Worm (Caenorhabditis elegans) whole organism, midembryonic: ENCODE measurements around the gene Y27F2A.10.
"Not testable (repeated sequence)": the region's sequence is repeated elsewhere in the genome, so short reads cannot be mapped to it uniquely, and the experiment has no call there.

ENCODE experiments used
- T22C8.4 ChIP-seq: fragments of 200-800 bp; sonication (Bioruptor generic); IDR thresholded peaks from 2 replicates; pipeline ENCODE4 v1.3.6; 2022; ENCODE audit warnings: missing genetic modification characterization, missing compliant biosample characterization
- cog-1 ChIP-seq: sonication (generic microtip); optimal IDR thresholded peaks from 2 replicates; lab custom pipeline; 2016; ENCODE audit warnings: missing genetic modification characterization, missing compliant biosample characterization
- flt-1 ChIP-seq: fragments of 200-800 bp; sonication (Bioruptor generic); IDR thresholded peaks from 2 replicates; pipeline ENCODE4 v1.3.6; 2022; ENCODE audit warnings: missing genetic modification characterization, missing compliant biosample characterization
- klf-2 ChIP-seq: fragments of 200-800 bp; sonication (Bioruptor generic); conservative IDR thresholded peaks from 2 replicates; pipeline ENCODE4 v1.3.6; 2022; ENCODE audit warnings: missing genetic modification reagents, missing genetic modification characterization, missing compliant biosample characterization
- med-1 ChIP-seq: sonication (generic microtip); optimal IDR thresholded peaks from 2 replicates; lab custom pipeline; 2017; ENCODE audit warnings: missing genetic modification characterization, mild to moderate bottlenecking, missing compliant biosample characterization, antibody characterized with exemption, missing genetic modification reagents; ENCODE audit not compliant: insufficient read depth
- ref-1 ChIP-seq: fragments of 200-800 bp; sonication (Bioruptor generic); conservative IDR thresholded peaks from 2 replicates; pipeline ENCODE4 v1.3.6; 2022; ENCODE audit warnings: missing genetic modification reagents, missing genetic modification characterization, missing compliant biosample characterization
- tab-1 ChIP-seq: fragments of 200-800 bp; sonication (Bioruptor generic); IDR thresholded peaks from 2 replicates; pipeline ENCODE4 v1.3.6; 2022; ENCODE audit warnings: missing genetic modification characterization, missing compliant biosample characterization
- ztf-23 ChIP-seq: fragments of 200-800 bp; sonication (Bioruptor generic); IDR thresholded peaks from 2 replicates; pipeline ENCODE4 v1.3.6; 2022; ENCODE audit warnings: missing genetic modification reagents, missing genetic modification characterization, missing compliant biosample characterization
- ztf-29 ChIP-seq: fragments of 200-800 bp; sonication (Bioruptor generic); IDR thresholded peaks from 2 replicates; pipeline ENCODE4 v1.3.6; 2022; ENCODE audit warnings: missing genetic modification reagents, missing genetic modification characterization, missing compliant biosample characterization

Y27F2A.10 gene

DNA sequence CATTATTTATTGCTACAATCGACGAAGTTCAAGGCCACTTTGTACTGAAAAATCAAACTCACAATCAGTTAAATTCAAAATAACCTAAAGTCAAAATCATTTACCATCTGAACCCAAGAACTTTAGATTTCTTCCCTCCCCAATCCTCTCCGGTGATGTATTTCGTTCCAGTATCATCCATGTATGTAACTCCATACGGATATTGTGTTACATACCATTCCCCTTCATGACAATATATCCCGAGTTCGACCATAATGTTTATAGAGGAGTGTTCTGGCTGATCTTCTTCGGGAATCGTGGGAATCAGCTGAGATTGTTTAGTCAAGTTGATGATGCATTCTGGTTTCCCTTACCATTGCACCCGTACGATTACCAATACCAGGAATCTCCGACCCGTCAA lies 23.7 kb downstream of the Y27F2A.10 start:
- TF ChIP-seq cog-1 (tag; lab: Kevin White, UChicago) = no peak
- no peak for TF ChIP-seq ztf-29 (GFP tag; lab: Robert Waterston, UW)
- TF ChIP-seq klf-2 = no peak

DNA sequence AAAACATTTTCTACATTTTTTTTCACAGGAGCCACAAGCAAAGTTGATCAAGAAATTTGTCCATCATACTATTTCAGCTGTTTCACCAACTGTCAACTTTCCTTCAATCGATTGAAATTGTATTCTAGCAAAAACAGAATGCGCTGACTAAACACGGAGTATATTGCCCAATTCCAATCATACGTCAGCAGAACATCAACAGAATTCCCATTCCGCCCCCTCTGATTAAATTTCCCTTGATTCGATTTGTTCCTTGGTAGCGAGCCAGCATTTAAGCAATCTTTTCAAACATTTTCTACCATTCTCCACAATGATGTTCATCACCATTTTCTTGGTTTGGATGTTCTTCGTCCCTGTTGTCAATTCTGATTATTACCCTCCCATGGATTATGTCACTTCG lies 26.2 kb downstream of the Y27F2A.10 start, which contains the start of gene T10D4.15:
Gene T10D4.15, plus strand, starts transcription at position 301 of the 400 bp plus-strand sequence.
- no peak for TF ChIP-seq ref-1
- no peak for TF ChIP-seq klf-2
- TF ChIP-seq flt-1 (GFP tag; lab: Robert Waterston, UW) = no peak
- TF ChIP-seq cog-1 (tag; lab: Kevin White, UChicago) = no peak
- no peak for TF ChIP-seq med-1 (GFP tag; lab: Kevin White, UChicago)
- TF ChIP-seq ztf-23 (GFP tag; lab: Robert Waterston, UW) = no peak
- TF ChIP-seq T22C8.4 (GFP tag; lab: Robert Waterston, UW) = no peak
- no peak for TF ChIP-seq ztf-29 (GFP tag; lab: Robert Waterston, UW)
- no peak for TF ChIP-seq tab-1 (GFP tag; lab: Robert Waterston, UW)

DNA sequence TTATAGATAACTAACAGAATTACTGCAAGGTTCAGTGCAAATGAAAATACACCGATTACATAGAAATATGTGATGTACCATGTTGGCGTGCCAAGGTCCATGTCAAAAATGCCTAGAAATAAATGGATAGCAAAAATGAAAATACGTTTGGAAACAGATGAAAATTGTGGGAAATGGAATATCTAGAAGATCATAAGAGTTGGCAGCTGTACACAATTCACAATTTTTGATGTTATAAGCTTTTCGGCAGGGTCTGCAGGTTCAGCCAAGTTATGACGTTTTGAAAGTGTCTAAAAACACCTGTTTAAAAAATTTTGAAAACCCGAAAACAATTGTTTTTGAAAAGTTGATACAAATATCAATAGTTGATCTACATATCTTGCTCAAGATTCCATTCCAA lies 27.5 kb downstream of the Y27F2A.10 start, which contains the start of gene sri-43:
Gene sri-43, minus strand, starts transcription at position 101 of the 400 bp plus-strand sequence.
- TF ChIP-seq ref-1; med-1 (GFP tag; lab: Kevin White, UChicago); flt-1 (GFP tag; lab: Robert Waterston, UW): not testable (repeated sequence)

DNA sequence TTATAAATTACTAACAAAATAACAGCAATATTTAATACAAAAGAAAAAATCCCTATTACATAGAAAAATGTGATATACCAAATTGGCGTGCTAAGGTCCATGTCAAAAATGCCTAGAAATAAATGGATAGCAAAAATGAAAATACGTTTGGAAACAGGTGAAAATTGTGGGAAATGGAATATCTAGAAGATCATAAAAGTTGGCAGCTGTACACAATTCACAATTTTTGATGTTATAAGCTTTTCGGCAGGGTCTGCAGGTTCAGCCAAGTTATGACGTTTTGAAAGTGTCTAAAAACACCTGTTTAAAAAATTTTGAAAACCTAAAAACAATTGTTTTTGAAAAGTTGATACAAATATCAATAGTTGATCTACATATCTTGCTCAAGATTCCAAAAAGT lies 29.2 kb downstream of the Y27F2A.10 start, which contains the start of gene sri-42:
Gene sri-42, minus strand, starts transcription at position 101 of the 400 bp plus-strand sequence.
- not testable (repeated sequence) for TF ChIP-seq flt-1 (GFP tag; lab: Robert Waterston, UW); cog-1 (tag; lab: Kevin White, UChicago); ref-1

DNA sequence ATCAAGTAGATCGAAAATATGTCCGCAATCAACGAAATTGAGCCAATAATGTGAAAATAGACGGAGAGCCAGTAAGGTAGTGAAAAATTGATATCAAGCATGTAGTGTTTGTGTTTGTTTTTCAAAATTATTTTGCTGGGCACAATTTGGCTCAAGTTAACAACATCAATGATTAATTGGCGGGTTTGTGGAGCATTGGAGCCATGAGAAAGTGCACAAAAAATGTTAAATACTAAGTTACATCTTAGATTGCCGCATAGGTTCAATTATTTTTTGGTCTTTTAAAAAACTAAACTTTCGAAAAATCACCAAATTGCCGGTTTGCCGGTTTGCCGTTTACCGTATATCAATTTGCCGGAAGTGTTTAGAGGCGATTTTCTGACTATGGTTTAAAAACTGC lies 34.3 kb downstream of the Y27F2A.10 start, which contains the start of gene sri-54:
Gene sri-54, minus strand, starts transcription at position 101 of the 400 bp plus-strand sequence.
- TF ChIP-seq tab-1 (GFP tag; lab: Robert Waterston, UW) (no peak), klf-2 (no peak), ztf-29 (GFP tag; lab: Robert Waterston, UW) (no peak), cog-1 (tag; lab: Kevin White, UChicago) (no peak), flt-1 (GFP tag; lab: Robert Waterston, UW) (no peak), T22C8.4 (GFP tag; lab: Robert Waterston, UW) (no peak), ref-1 (no peak), med-1 (GFP tag; lab: Kevin White, UChicago) (no peak), ztf-23 (GFP tag; lab: Robert Waterston, UW) (no peak)

DNA sequence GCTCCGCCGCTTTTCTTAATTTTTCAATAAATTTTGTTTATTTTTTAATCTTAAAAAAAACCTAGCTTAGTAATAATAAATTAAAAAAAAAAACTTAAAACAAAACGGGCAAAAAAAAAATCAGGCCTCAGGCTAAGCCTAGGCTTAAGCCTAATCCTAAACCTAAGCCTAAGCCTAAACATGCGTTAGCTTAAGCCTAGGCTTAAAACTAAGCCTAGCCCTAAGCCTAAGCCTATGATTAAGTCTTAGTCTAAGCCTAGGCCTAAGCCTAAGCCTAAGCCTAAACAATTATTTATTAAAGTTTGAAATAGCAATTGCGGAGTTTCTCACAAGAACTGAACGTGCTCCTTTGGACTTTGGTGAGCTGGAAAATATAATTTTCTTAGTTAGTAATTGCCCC lies 36.8 kb downstream of the Y27F2A.10 start:
- TF ChIP-seq tab-1 (GFP tag; lab: Robert Waterston, UW) (no peak), klf-2 (no peak), flt-1 (GFP tag; lab: Robert Waterston, UW) (no peak), ztf-29 (GFP tag; lab: Robert Waterston, UW) (peak; percentile 20; the same call in 1 of the 2 replicates)

DNA sequence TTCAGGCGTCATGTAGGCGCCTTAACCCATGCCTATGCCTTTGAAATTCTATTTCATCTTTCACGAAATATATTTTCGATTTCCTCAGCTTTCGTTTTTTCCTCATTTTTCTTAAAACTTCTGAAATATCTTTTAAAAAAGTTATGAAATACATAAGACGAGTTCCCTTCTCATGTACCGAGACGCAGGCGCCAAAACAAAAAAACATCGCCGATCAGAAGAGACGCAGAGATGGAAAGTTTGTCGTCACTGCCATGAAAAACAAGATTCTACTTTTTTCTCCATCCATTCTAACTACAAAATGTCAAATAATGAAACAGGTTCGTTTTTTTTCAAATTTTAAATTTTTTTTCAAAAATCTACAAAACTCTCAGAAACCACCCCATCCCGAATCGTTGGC lies 43.1 kb downstream of the Y27F2A.10 start, which contains the start of gene chil-24:
Gene chil-24, plus strand, starts transcription at position 156 of the 400 bp plus-strand sequence.
- no peak for TF ChIP-seq flt-1 (GFP tag; lab: Robert Waterston, UW)
- TF ChIP-seq cog-1 (tag; lab: Kevin White, UChicago) = no peak
- no peak for TF ChIP-seq ztf-23 (GFP tag; lab: Robert Waterston, UW)

DNA sequence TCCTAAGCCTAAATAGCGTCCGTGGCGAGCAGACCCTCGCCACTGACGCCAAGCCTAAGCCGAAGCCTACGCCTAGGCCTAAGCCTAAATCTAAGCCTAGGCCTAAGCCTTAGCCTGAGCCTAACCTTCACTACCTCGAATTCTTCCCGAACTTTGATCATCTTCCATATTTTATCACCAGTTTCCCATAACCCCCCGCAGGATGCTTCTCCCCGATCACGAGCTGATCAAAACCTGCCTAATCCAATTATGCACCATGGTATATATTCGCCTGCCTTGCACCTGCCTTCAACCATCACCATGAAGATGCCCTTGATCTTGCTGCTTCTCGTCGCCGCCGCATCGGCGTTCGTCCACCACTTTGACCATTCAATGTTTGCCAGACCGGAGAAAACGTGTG lies 45.3 kb downstream of the Y27F2A.10 start, which contains the start of gene ins-31:
Gene ins-31, plus strand, starts transcription at position 301 of the 400 bp plus-strand sequence.
- 0 out of 2 replicates have a peak, but pooled peaks have one; percentile 32 for TF ChIP-seq ztf-23 (GFP tag; lab: Robert Waterston, UW)

DNA sequence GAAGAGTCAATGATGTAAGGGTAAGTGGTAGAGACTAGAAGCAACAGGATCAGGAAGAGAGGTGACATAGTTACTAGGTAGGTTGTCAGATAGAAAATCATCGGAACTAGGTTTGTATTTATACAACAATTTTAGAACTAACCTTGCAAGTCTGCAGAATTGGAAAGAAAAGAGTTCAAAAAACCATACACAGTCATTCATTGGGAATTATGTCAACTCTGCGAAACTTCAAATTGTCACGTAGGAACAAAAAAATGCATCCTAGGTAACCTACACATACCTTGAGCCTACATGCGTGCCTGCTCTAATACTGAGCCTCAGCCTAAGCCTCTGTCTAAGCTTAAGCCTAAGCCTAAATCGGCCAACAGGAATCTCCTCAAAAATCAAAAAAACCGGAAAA lies 45.7 kb downstream of the Y27F2A.10 start, which contains the start of gene ins-19:
Gene ins-19, minus strand, starts transcription at position 101 of the 400 bp plus-strand sequence.
- TF ChIP-seq med-1 (GFP tag; lab: Kevin White, UChicago) (no peak), ref-1 (no peak), ztf-29 (GFP tag; lab: Robert Waterston, UW) (no peak), ztf-23 (GFP tag; lab: Robert Waterston, UW) (no peak), cog-1 (tag; lab: Kevin White, UChicago) (no peak), flt-1 (GFP tag; lab: Robert Waterston, UW) (no peak), T22C8.4 (GFP tag; lab: Robert Waterston, UW) (no peak), klf-2 (no peak), tab-1 (GFP tag; lab: Robert Waterston, UW) (no peak)

DNA sequence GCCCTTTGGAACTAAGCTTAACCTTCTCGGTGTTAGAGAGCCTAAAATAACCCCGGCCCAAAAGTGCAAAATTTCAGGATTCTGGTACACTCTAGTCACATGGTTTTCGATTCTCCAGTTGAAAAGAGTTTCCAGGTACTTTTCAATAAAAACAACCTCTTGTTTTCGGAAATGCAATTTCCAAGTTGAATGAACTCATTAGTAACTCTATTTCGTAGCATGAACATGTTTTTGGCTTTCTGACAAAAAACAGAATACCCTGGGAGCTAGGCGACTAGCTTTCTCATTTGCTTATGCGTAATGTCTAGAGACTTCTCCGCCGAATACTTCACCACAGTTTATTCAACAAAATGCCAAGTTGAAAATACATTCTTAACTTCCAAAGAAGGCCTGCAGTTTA lies 48.9 kb downstream of the Y27F2A.10 start, which contains the start of gene srh-71:
Gene srh-71, plus strand, starts transcription at position 301 of the 400 bp plus-strand sequence.
- TF ChIP-seq flt-1 (GFP tag; lab: Robert Waterston, UW) = no peak
- no peak for TF ChIP-seq tab-1 (GFP tag; lab: Robert Waterston, UW)
- no peak for TF ChIP-seq T22C8.4 (GFP tag; lab: Robert Waterston, UW)
- no peak for TF ChIP-seq ztf-23 (GFP tag; lab: Robert Waterston, UW)
- TF ChIP-seq med-1 (GFP tag; lab: Kevin White, UChicago) = no peak
- TF ChIP-seq ref-1 = no peak
- no peak for TF ChIP-seq ztf-29 (GFP tag; lab: Robert Waterston, UW)
- no peak for TF ChIP-seq cog-1 (tag; lab: Kevin White, UChicago)
- TF ChIP-seq klf-2 = no peak
